Fruit fly (Drosophila melanogaster): ENCODE data around the gene CG44290.

CG44290 gene

DNA sequence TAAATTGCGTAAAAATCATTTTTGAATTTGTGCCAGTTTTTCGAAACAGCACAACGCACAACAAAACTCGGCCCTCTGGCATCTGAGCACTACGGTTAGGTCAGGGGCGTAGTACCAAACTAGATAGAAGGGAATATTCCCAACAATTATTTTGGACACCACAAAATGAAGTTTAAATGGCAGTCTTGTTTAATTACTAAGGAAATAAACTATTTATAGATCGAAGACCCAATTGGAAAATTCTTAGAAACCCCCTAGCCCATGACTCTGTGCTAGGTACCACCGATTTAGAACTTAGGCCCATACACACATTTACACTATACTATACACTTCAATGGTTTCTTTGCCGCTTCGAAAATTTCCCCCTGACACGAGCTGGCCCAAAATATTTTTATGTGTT lies 33.7 kb downstream of the CG44290 start (continued):
- TF ChIP-seq bowl (GFP tag; IDR thresholded peaks at IDR 0.05) (0 out of 2 replicates have a peak, but pooled peaks have one; percentile 36), en (GFP tag; optimal IDR thresholded peaks at IDR 0.05) (no peak), Fer2 (tag; optimal IDR thresholded peaks at IDR 0.05) (peak; percentile 71), CG33557 (GFP tag; optimal IDR thresholded peaks at IDR 0.05) (no peak), Hand (GFP tag; optimal IDR thresholded peaks at IDR 0.05) (peak; percentile 1), grau (tag; optimal IDR thresholded peaks at IDR 0.05) (peak; percentile 83), dmrt99B (tag; optimal IDR thresholded peaks at IDR 0.05) (peak; percentile 81), amos (GFP tag; IDR thresholded peaks at IDR 0.05; ENCODE audit: partially characterized antibody) (no peak), CG18476 (GFP tag; optimal IDR thresholded peaks at IDR 0.05) (peak; percentile 13), dysf (GFP tag; IDR thresholded peaks at IDR 0.05) (peak; percentile 90), zf30C (GFP tag; optimal IDR thresholded peaks at IDR 0.05) (no peak), Optix (GFP tag; IDR thresholded peaks at IDR 0.05) (peak; percentile 42; the same call in 1 of the 3 replicates), wek (GFP tag; optimal IDR thresholded peaks at IDR 0.05) (no peak), CG3726 (GFP tag; IDR thresholded peaks at IDR 0.05) (0 out of 3 replicates have a peak, but pooled peaks have one; percentile 54), phol (tag; optimal IDR thresholded peaks at IDR 0.05) (peak; percentile 66), tin (GFP tag; optimal IDR thresholded peaks at IDR 0.05) (peak; percentile 60), Dek (tag; optimal IDR thresholded peaks at IDR 0.05) (peak; percentile 78), BEAF-32 (GFP tag; optimal IDR thresholded peaks at IDR 0.05) (no peak), CG18262 (tag; optimal IDR thresholded peaks at IDR 0.05) (no peak), CG7556 (GFP tag; optimal IDR thresholded peaks at IDR 0.05) (peak; percentile 30), CHES-1-like (GFP tag; optimal IDR thresholded peaks at IDR 0.05) (peak; percentile 53), corto (GFP tag; optimal IDR thresholded peaks at IDR 0.05) (no peak), HLH54F (GFP tag; optimal IDR thresholded peaks at IDR 0.05) (peak; percentile 80), ash1 (GFP tag; optimal IDR thresholded peaks at IDR 0.05) (no peak), dati (GFP tag; IDR thresholded peaks at IDR 0.05) (0 out of 2 replicates have a peak, but pooled peaks have one; percentile 31), CG10431 (GFP tag; optimal IDR thresholded peaks at IDR 0.05) (no peak), insv (GFP tag; optimal IDR thresholded peaks at IDR 0.05) (no peak), da (GFP tag; optimal IDR thresholded peaks at IDR 0.05) (peak; percentile 23), repo (GFP tag; optimal IDR thresholded peaks at IDR 0.05) (peak; percentile 34), CG17568 (GFP tag; optimal IDR thresholded peaks at IDR 0.05) (peak; percentile 16), pan (optimal IDR thresholded peaks at IDR 0.05) (no peak), pan (GFP tag; optimal IDR thresholded peaks at IDR 0.05 in 1 of 2, IDR thresholded peaks at IDR 0.05 in 1 of 2) (peak in 1 of 2 experiments; percentile 84), CG12391 (tag; optimal IDR thresholded peaks at IDR 0.05) (peak; percentile 66), sens-2 (GFP tag; IDR thresholded peaks at IDR 0.05) (0 out of 2 replicates have a peak, but pooled peaks have one; percentile 20), CG30431 (GFP tag; optimal IDR thresholded peaks at IDR 0.05) (peak; percentile 21), CG15011 (GFP tag; optimal IDR thresholded peaks at IDR 0.05) (peak; percentile 23), tup (GFP tag; optimal IDR thresholded peaks at IDR 0.05) (peak; percentile 8), HLH4C (GFP tag; IDR thresholded peaks at IDR 0.05; ENCODE audit: partially characterized antibody) (no peak), slbo (GFP tag; IDR thresholded peaks at IDR 0.05) (peak; percentile 93), nerfin-1 (tag; optimal IDR thresholded peaks at IDR 0.05) (peak; percentile 38), CG10147 (GFP tag; optimal IDR thresholded peaks at IDR 0.05) (peak; percentile 69), CG17802 (tag; optimal IDR thresholded peaks at IDR 0.05) (no peak), CG8478 (optimal IDR thresholded peaks at IDR 0.05) (no peak), Drgx (GFP tag; IDR thresholded peaks at IDR 0.05) (peak; percentile 60), Atf6 (GFP tag; IDR thresholded peaks at IDR 0.05) (peak; percentile 81), grn (GFP tag; optimal IDR thresholded peaks at IDR 0.05) (no peak), mirr (GFP tag; optimal IDR thresholded peaks at IDR 0.05) (peak; percentile 77), CG6654 (GFP tag; optimal IDR thresholded peaks at IDR 0.05) (peak; percentile 17), abd-A (tag; optimal IDR thresholded peaks at IDR 0.05) (no peak), az2 (GFP tag; optimal IDR thresholded peaks at IDR 0.05) (peak; percentile 53), CG7928 (GFP tag; optimal IDR thresholded peaks at IDR 0.05) (peak; percentile 54)
